Fruit fly (Drosophila melanogaster): ENCODE measurements around the gene Ets65A.

Ets65A gene

dm6 chr3L:6108264-6109060 is 11.0 kb downstream of the Ets65A start (continued):
- TF ChIP-seq tap (tag; optimal IDR thresholded peaks at IDR 0.05) (peak; percentile 19), CG12236 (GFP tag; optimal IDR thresholded peaks at IDR 0.05) (no peak), Antp (GFP tag; optimal IDR thresholded peaks at IDR 0.05) (no peak), Ptx1 (GFP tag; IDR thresholded peaks at IDR 0.05) (no peak), chinmo (GFP tag; IDR thresholded peaks at IDR 0.05; ENCODE audit: partially characterized antibody) (no peak), CG8924 (tag; optimal IDR thresholded peaks at IDR 0.05) (peak; percentile 9), kah (GFP tag; optimal IDR thresholded peaks at IDR 0.05) (no peak), CG14050 (GFP tag; IDR thresholded peaks at IDR 0.05) (no peak), Med (GFP tag) (peak; percentile 37), pita (GFP tag; optimal IDR thresholded peaks at IDR 0.05) (no peak), CG13123 (GFP tag; optimal IDR thresholded peaks at IDR 0.05) (no peak), Opbp (GFP tag; IDR thresholded peaks at IDR 0.05; ENCODE audit: partially characterized antibody) (no peak), bab2 (GFP tag; optimal IDR thresholded peaks at IDR 0.05) (no peak), D (optimal IDR thresholded peaks at IDR 0.05) (no peak), D (GFP tag; optimal IDR thresholded peaks at IDR 0.05) (peak; percentile 27), CG11560 (tag; IDR thresholded peaks at IDR 0.05) (no peak), luna (GFP tag; optimal IDR thresholded peaks at IDR 0.05) (no peak), Mes4 (GFP tag; optimal IDR thresholded peaks at IDR 0.05) (no peak), CG12744 (GFP tag; optimal IDR thresholded peaks at IDR 0.05) (no peak), CG17612 (GFP tag; IDR thresholded peaks at IDR 0.05) (no peak), BEAF-32 (GFP tag; optimal IDR thresholded peaks at IDR 0.05) (no peak), CG7786 (GFP tag; optimal IDR thresholded peaks at IDR 0.05) (no peak), unc-4 (GFP tag; IDR thresholded peaks at IDR 0.05; ENCODE audit: partially characterized antibody) (no peak), CG17829 (tag; optimal IDR thresholded peaks at IDR 0.05) (peak; percentile 5), CG17361 (GFP tag; IDR thresholded peaks at IDR 0.05) (peak; percentile 50; the same call in 1 of the 3 replicates), CG10267 (tag; optimal IDR thresholded peaks at IDR 0.05) (peak; percentile 21), psq (GFP tag; optimal IDR thresholded peaks at IDR 0.05) (no peak), Kr (GFP tag; optimal IDR thresholded peaks at IDR 0.05) (no peak), CG4854 (GFP tag; optimal IDR thresholded peaks at IDR 0.05) (no peak), sisA (GFP tag; IDR thresholded peaks at IDR 0.05) (no peak), abd-A (tag; optimal IDR thresholded peaks at IDR 0.05) (no peak), dpn (GFP tag; optimal IDR thresholded peaks at IDR 0.05) (no peak), Doc3 (GFP tag; IDR thresholded peaks at IDR 0.05; ENCODE audit: partially characterized antibody) (no peak), Blimp-1 (GFP tag; optimal IDR thresholded peaks at IDR 0.05) (peak; percentile 47), CG7963 (GFP tag; IDR thresholded peaks at IDR 0.05; ENCODE audit: partially characterized antibody) (no peak), ara (GFP tag; IDR thresholded peaks at IDR 0.05) (no peak), CG10654 (GFP tag; optimal IDR thresholded peaks at IDR 0.05) (no peak), CG16815 (GFP tag; optimal IDR thresholded peaks at IDR 0.05) (no peak), NK7.1 (GFP tag; optimal IDR thresholded peaks at IDR 0.05) (no peak), CG14441 (GFP tag; IDR thresholded peaks at IDR 0.05) (no peak), CG6854 (GFP tag; optimal IDR thresholded peaks at IDR 0.05) (no peak), CTCF (GFP tag; optimal IDR thresholded peaks at IDR 0.05) (no peak), CG4617 (GFP tag; optimal IDR thresholded peaks at IDR 0.05; ENCODE audit: borderline replicate concordance) (no peak), dm (GFP tag; optimal IDR thresholded peaks at IDR 0.05) (no peak), HLH4C (GFP tag; IDR thresholded peaks at IDR 0.05; ENCODE audit: partially characterized antibody) (no peak), dmrt11E (tag; optimal IDR thresholded peaks at IDR 0.05) (peak; percentile 40), CG7928 (GFP tag; optimal IDR thresholded peaks at IDR 0.05) (no peak), Dek (tag; optimal IDR thresholded peaks at IDR 0.05) (no peak), sc (optimal IDR thresholded peaks at IDR 0.05) (no peak), sc (GFP tag; optimal IDR thresholded peaks at IDR 0.05) (peak; percentile 6), Hey (tag; optimal IDR thresholded peaks at IDR 0.05) (peak; percentile 100)
